Fruit fly (Drosophila melanogaster): ENCODE results near the gene brat.
A peak's percentile ranks its signal among the peaks of the same experiment; 100 is the strongest.

DNA sequence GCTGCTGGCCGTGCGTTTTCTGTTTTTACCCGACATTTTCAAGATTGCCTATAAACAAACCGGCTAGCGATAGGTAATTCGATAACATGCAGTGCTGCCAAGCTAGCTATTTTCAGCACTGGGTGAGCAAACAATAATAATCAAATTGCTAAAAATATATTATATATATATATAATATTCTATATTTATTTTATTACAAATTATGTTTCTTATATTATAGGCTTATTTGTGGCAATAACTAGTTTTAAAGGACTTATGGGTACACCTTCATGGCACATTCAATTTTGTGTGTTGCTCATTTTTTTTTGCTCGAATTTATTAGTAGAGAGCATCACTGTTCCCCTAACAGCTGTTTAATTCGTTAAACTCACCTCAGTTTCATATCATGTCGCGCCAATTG, 6.7 kb upstream of the brat start:
- TF ChIP-seq CG14711 (tag; optimal IDR thresholded peaks at IDR 0.05) = peak; percentile 62
- peak; percentile 76 for TF ChIP-seq bab1 (GFP tag; optimal IDR thresholded peaks at IDR 0.05)
- TF ChIP-seq kay (GFP tag; ENCODE audit: borderline replicate concordance) = no peak
- no peak for TF ChIP-seq CG5204 (GFP tag; optimal IDR thresholded peaks at IDR 0.05)
- peak; percentile 18 for TF ChIP-seq cic (GFP tag; optimal IDR thresholded peaks at IDR 0.05)
- peak; percentile 79 for TF ChIP-seq CG7101 (tag; optimal IDR thresholded peaks at IDR 0.05)

Data from whole organism, adult.